Fruit fly (Drosophila melanogaster) whole organism, wandering third instar larva: ENCODE results near the gene CG5151.
A peak's percentile ranks its signal among the peaks of the same experiment; 100 is the strongest.

Source experiments
- Abd-B ChIP-seq: fragments of >200 bp; optimal IDR thresholded peaks from 2 replicates; lab custom pipeline; 2017; ENCODE audit warnings: missing biosample characterization, missing genetic modification characterization
- CG32264 ChIP-seq: fragments of 200-800 bp; sonication (Bioruptor generic); optimal IDR thresholded peaks from 2 replicates; lab custom pipeline; 2016; ENCODE audit warnings: missing biosample characterization, missing genetic modification characterization
- CG9705 ChIP-seq: fragments of 200-800 bp; sonication (Bioruptor generic); optimal IDR thresholded peaks from 2 replicates; lab custom pipeline; 2018; ENCODE audit warnings: missing biosample characterization, mild to moderate bottlenecking, missing genetic modification characterization
- CrebA ChIP-seq: fragments of 200-800 bp; sonication (Bioruptor generic); optimal IDR thresholded peaks from 2 replicates; lab custom pipeline; 2016; ENCODE audit warnings: missing biosample characterization, mild to moderate bottlenecking, missing genetic modification characterization, borderline replicate concordance
- Dfd ChIP-seq: fragments of >200 bp; optimal IDR thresholded peaks from 2 replicates; lab custom pipeline; 2017; ENCODE audit warnings: missing biosample characterization, missing genetic modification characterization
- Dif ChIP-seq: fragments of 200-275, 200-300 bp; sonication (Bioruptor generic); optimal IDR thresholded peaks from 2 replicates; lab custom pipeline; 2018; ENCODE audit warnings: missing biosample characterization, missing genetic modification characterization; ENCODE audit not compliant: partially characterized antibody
- GATAd ChIP-seq: sonication (Bioruptor generic); optimal IDR thresholded peaks from 2 replicates; lab custom pipeline; 2016; ENCODE audit warnings: missing biosample characterization, missing genetic modification characterization
- HLH106 ChIP-seq: fragments of 200-800 bp; optimal IDR thresholded peaks from 3 replicates; lab custom pipeline; 2019; ENCODE audit warnings: missing biosample characterization, mild to moderate bottlenecking, missing genetic modification characterization, moderate library complexity
- Hnf4 ChIP-seq: fragments of 200-800 bp; sonication (Bioruptor generic); optimal IDR thresholded peaks from 2 replicates; lab custom pipeline; 2016; ENCODE audit warnings: missing biosample characterization, mild to moderate bottlenecking, missing genetic modification characterization
- Hr78 ChIP-seq: fragments of >200 bp; optimal IDR thresholded peaks from 2 replicates; lab custom pipeline; 2017; ENCODE audit warnings: missing biosample characterization, missing genetic modification characterization
- Hr83 ChIP-seq: fragments of 200-300 bp; sonication (Bioruptor generic); optimal IDR thresholded peaks from 2 replicates; lab custom pipeline; 2016; ENCODE audit warnings: missing biosample characterization, mild to moderate bottlenecking, missing genetic modification characterization, moderate library complexity; ENCODE audit not compliant: poor library complexity, severe bottlenecking
- Jra ChIP-seq: sonication (Bioruptor generic); optimal IDR thresholded peaks from 2 replicates; lab custom pipeline; 2016; ENCODE audit warnings: missing biosample characterization, missing genetic modification characterization
- Mio ChIP-seq: sonication (Bioruptor generic); optimal IDR thresholded peaks from 2 replicates; lab custom pipeline; 2016; ENCODE audit warnings: missing biosample characterization, missing genetic modification characterization
- Myc ChIP-seq: fragments of >200 bp; optimal IDR thresholded peaks from 2 replicates; lab custom pipeline; 2017
- N ChIP-seq: fragments of >200 bp; optimal IDR thresholded peaks from 2 replicates; lab custom pipeline; 2018; ENCODE audit warnings: missing biosample characterization, missing external identifiers, missing genetic modification characterization
- OdsH ChIP-seq: fragments of 200-800 bp; sonication (Bioruptor generic); optimal IDR thresholded peaks from 2 replicates; lab custom pipeline; 2016; ENCODE audit warnings: missing biosample characterization, mild to moderate bottlenecking, missing genetic modification characterization
- Rel ChIP-seq, 2 experiments: fragments of 200-800 bp; sonication (Bioruptor generic) in 1 of 2; optimal IDR thresholded peaks; 2 replicates in 1 of 2; 3 replicates in 1 of 2; lab custom pipeline; 2016 to 2019; ENCODE audit warnings: mild to moderate bottlenecking in 2 of 2, missing biosample characterization in 2 of 2, missing genetic modification characterization in 2 of 2, moderate library complexity in 1 of 2
- Sp1 ChIP-seq: fragments of 200-800 bp; sonication (Bioruptor generic); optimal IDR thresholded peaks from 3 replicates; lab custom pipeline; 2019; ENCODE audit warnings: missing biosample characterization, mild to moderate bottlenecking, missing genetic modification characterization, moderate library complexity
- Vsx2 ChIP-seq: fragments of 200-300, 225-300 bp; sonication (Bioruptor generic); optimal IDR thresholded peaks from 2 replicates; lab custom pipeline; 2018; ENCODE audit warnings: missing biosample characterization, missing genetic modification characterization; ENCODE audit not compliant: partially characterized antibody
- br ChIP-seq: fragments of 200-800 bp; sonication (Bioruptor generic); optimal IDR thresholded peaks from 2 replicates; lab custom pipeline; 2016; ENCODE audit warnings: missing biosample characterization, missing genetic modification characterization
- brk ChIP-seq: fragments of 200-800 bp; sonication (Bioruptor generic); optimal IDR thresholded peaks from 2 replicates; lab custom pipeline; 2016; ENCODE audit warnings: missing biosample characterization, mild to moderate bottlenecking, missing genetic modification characterization
- dl ChIP-seq, 2 experiments: fragments of 175-275, 200-275 bp in 1 of 2; fragments of 200-275 bp in 1 of 2; sonication (Bioruptor generic); optimal IDR thresholded peaks; lab custom pipeline; 2018; ENCODE audit warnings: mild to moderate bottlenecking in 2 of 2, missing biosample characterization in 2 of 2, missing genetic modification characterization in 2 of 2, moderate library complexity in 2 of 2; ENCODE audit not compliant: partially characterized antibody in 2 of 2, insufficient read depth in 1 of 2
- dmrt93B ChIP-seq: fragments of 200-800 bp; sonication (Bioruptor generic); optimal IDR thresholded peaks from 2 replicates; lab custom pipeline; 2018; ENCODE audit warnings: missing biosample characterization, mild to moderate bottlenecking, missing genetic modification characterization
- dsf ChIP-seq: sonication (Bioruptor generic); optimal IDR thresholded peaks from 2 replicates; lab custom pipeline; 2016; ENCODE audit warnings: missing biosample characterization, missing genetic modification characterization, borderline replicate concordance
- ey ChIP-seq: fragments of 200-800 bp; sonication (Bioruptor generic); optimal IDR thresholded peaks from 2 replicates; lab custom pipeline; 2016; ENCODE audit warnings: missing biosample characterization, missing genetic modification characterization
- foxo ChIP-seq, 2 experiments: fragments of 200-800 bp; sonication (Bioruptor generic); optimal IDR thresholded peaks; 2 replicates in 1 of 2; 3 replicates in 1 of 2; lab custom pipeline; 2016 to 2017; ENCODE audit warnings: missing biosample characterization in 2 of 2, missing genetic modification characterization in 2 of 2
- fru ChIP-seq: fragments of 200-800 bp; sonication (Bioruptor generic); optimal IDR thresholded peaks from 3 replicates; lab custom pipeline; 2016; ENCODE audit warnings: missing biosample characterization, mild to moderate bottlenecking, missing genetic modification characterization
- h ChIP-seq: fragments of 200-800 bp; sonication (Bioruptor generic); optimal IDR thresholded peaks from 3 replicates; lab custom pipeline; 2016; ENCODE audit warnings: missing biosample characterization, mild to moderate bottlenecking, missing genetic modification characterization
- jim ChIP-seq: fragments of 175-275, 200-325 bp; sonication (Bioruptor generic); optimal IDR thresholded peaks from 2 replicates; lab custom pipeline; 2016; ENCODE audit warnings: missing biosample characterization, mild to moderate bottlenecking, missing genetic modification characterization
- lola ChIP-seq: fragments of >200 bp; optimal IDR thresholded peaks from 2 replicates; lab custom pipeline; 2017; ENCODE audit warnings: missing biosample characterization, missing genetic modification characterization
- pan ChIP-seq: fragments of >200 bp; optimal IDR thresholded peaks from 2 replicates; lab custom pipeline; 2017
- psq ChIP-seq: fragments of 200-800 bp; sonication (Bioruptor generic); optimal IDR thresholded peaks from 3 replicates; lab custom pipeline; 2017; ENCODE audit warnings: missing biosample characterization, mild to moderate bottlenecking, missing genetic modification characterization, moderate library complexity
- rgr ChIP-seq: fragments of 200-800 bp; sonication (Bioruptor generic); optimal IDR thresholded peaks from 3 replicates; lab custom pipeline; 2016; ENCODE audit warnings: missing biosample characterization, mild to moderate bottlenecking, missing genetic modification characterization
- sage ChIP-seq: fragments of 200-800 bp; sonication (Bioruptor generic); optimal IDR thresholded peaks from 2 replicates; lab custom pipeline; 2016; ENCODE audit warnings: missing biosample characterization, mild to moderate bottlenecking, missing genetic modification characterization
- sv ChIP-seq: fragments of 200-800 bp; sonication (Bioruptor generic); optimal IDR thresholded peaks from 3 replicates; lab custom pipeline; 2016; ENCODE audit warnings: missing biosample characterization, missing genetic modification characterization
- tai ChIP-seq: sonication (Bioruptor generic); optimal IDR thresholded peaks from 2 replicates; lab custom pipeline; 2016; ENCODE audit warnings: missing biosample characterization, missing genetic modification characterization
- usp ChIP-seq: fragments of >200 bp; optimal IDR thresholded peaks from 2 replicates; lab custom pipeline; 2017; ENCODE audit warnings: missing biosample characterization, missing genetic modification characterization
- woc ChIP-seq: sonication (Bioruptor generic); optimal IDR thresholded peaks from 2 replicates; lab custom pipeline; 2016; ENCODE audit warnings: missing biosample characterization, mild to moderate bottlenecking, missing genetic modification characterization

Gene CG5151

dm6 chr3L:16208839-16209612 is 44.5 kb upstream of the CG5151 start:
- TF ChIP-seq foxo (GFP tag; optimal IDR thresholded peaks at IDR 0.05; lab: Kevin White, UChicago) (peak in 1 of 2 experiments; percentile 38), CG9705 (GFP tag; lab: Kevin White, UChicago) (no peak), Myc (no peak), tai (GFP tag; lab: Kevin White, UChicago) (no peak), woc (GFP tag; lab: Kevin White, UChicago) (peak; percentile 36), rgr (GFP tag; lab: Kevin White, UChicago) (no peak), dmrt93B (GFP tag; lab: Kevin White, UChicago) (peak; percentile 16)

DNA sequence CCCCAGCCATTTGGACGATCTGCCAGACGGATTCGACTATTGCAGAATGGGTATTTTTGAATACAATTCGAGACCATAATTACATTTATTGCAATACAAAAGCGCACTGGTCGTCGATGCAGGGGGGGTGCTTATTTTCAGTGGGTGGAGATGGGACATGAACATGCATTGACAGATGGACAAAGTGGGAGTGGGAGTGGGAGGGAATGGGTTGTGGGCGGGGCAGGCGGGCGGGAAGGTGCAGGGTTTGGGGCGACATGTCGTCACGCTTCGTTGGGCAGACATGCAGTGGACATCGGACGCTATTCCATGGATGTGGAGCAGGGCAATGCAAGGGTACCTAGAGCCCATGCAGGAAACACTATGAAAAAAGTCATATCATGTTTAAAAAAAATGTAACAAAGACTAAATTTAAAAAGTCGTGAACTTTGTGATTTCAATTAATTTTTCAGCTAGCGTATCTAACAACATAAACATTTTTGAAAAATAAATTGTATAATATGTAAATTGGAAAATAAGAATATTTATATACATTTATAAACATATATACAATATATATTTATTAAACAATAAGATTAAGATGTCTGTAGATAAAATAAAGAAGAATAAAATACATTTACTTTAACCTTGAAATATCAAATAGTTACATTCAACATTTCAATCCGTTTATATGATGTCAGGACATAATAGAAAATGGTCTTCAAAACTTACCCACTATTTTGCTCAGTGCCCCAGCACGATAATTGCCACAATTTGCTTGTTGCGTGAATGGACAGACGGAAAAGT is 43.7 kb upstream of the CG5151 start:
- TF ChIP-seq h (no peak), lola (GFP tag; lab: Kevin White, UChicago) (no peak), Hr83 (GFP tag; lab: Kevin White, UChicago) (no peak), usp (GFP tag; lab: Kevin White, UChicago) (no peak), CrebA (GFP tag; lab: Kevin White, UChicago) (no peak)

- no peak for TF ChIP-seq jim
- TF ChIP-seq Hr83 (GFP tag; lab: Kevin White, UChicago), result no peak
- no peak for TF ChIP-seq dl (GFP tag; optimal IDR thresholded peaks at IDR 0.05; lab: Kevin White, UChicago; ENCODE audit: insufficient read depth in 1 of 2, partially characterized antibody in 2 of 2)
- no peak for TF ChIP-seq CrebA (GFP tag; lab: Kevin White, UChicago)
- TF ChIP-seq HLH106, result peak; percentile 73
- no peak for TF ChIP-seq tai (GFP tag; lab: Kevin White, UChicago)
- peak in 1 of 2 experiments; percentile 63 for TF ChIP-seq foxo (GFP tag; optimal IDR thresholded peaks at IDR 0.05; lab: Kevin White, UChicago)
- no peak for TF ChIP-seq Jra
- peak; percentile 11 for TF ChIP-seq dmrt93B (GFP tag; lab: Kevin White, UChicago)
- no peak for TF ChIP-seq CG9705 (GFP tag; lab: Kevin White, UChicago)
- TF ChIP-seq fru, result peak; percentile 59
- TF ChIP-seq sage (GFP tag; lab: Kevin White, UChicago), result peak; percentile 18
- no peak for TF ChIP-seq Hnf4
- no peak for TF ChIP-seq lola (GFP tag; lab: Kevin White, UChicago)
- no peak for TF ChIP-seq pan (lab: Kevin White, UChicago)
- peak; percentile 38 for TF ChIP-seq ey (GFP tag; lab: Kevin White, UChicago)
- peak; percentile 67 for TF ChIP-seq OdsH
- TF ChIP-seq sv (GFP tag; lab: Kevin White, UChicago), result no peak
- no peak for TF ChIP-seq dsf (GFP tag; lab: Kevin White, UChicago)
- no peak for TF ChIP-seq Hr78 (GFP tag; lab: Kevin White, UChicago)
- no peak for TF ChIP-seq Myc
- TF ChIP-seq brk (GFP tag; lab: Kevin White, UChicago), result peak; percentile 53
- TF ChIP-seq N (GFP tag; lab: Kevin White, UChicago), result no peak
- no peak for TF ChIP-seq Mio (GFP tag; lab: Kevin White, UChicago)
- TF ChIP-seq br (GFP tag; lab: Kevin White, UChicago), result no peak
- TF ChIP-seq rgr (GFP tag; lab: Kevin White, UChicago), result peak; percentile 58
- no peak for TF ChIP-seq Abd-B (GFP tag; lab: Kevin White, UChicago)
- TF ChIP-seq Dfd (GFP tag; lab: Kevin White, UChicago), result no peak
- TF ChIP-seq Rel (GFP tag; optimal IDR thresholded peaks at IDR 0.05; lab: Kevin White, UChicago), result no peak
- no peak for TF ChIP-seq Rel (tag; optimal IDR thresholded peaks at IDR 0.05; lab: Kevin White, UChicago)
- peak; percentile 17 for TF ChIP-seq woc (GFP tag; lab: Kevin White, UChicago)
- TF ChIP-seq GATAd, result no peak
- no peak for TF ChIP-seq Vsx2
- TF ChIP-seq Sp1, result peak; percentile 71
- TF ChIP-seq Dif (GFP tag; lab: Kevin White, UChicago), result no peak
- no peak for TF ChIP-seq CG32264 (GFP tag; lab: Kevin White, UChicago)
- peak; percentile 58 for TF ChIP-seq h
- peak; percentile 64 for TF ChIP-seq psq
- TF ChIP-seq usp (GFP tag; lab: Kevin White, UChicago), result no peak
These were observed 39.6 kb upstream of the CG5151 start for dm6 chr3L:16204128-16204527.
